Worm (Caenorhabditis elegans) whole organism, L2 larva: Measurements from ENCODE around the gene T04C9.3.

Source experiments
- C34F6.9 ChIP-seq: fragments of 150-350 bp; optimal IDR thresholded peaks from 2 replicates; lab custom pipeline; 2014; ENCODE audit warnings: missing biosample characterization, missing genetic modification characterization
- F13H6.1 ChIP-seq: sonication (generic microtip); optimal IDR thresholded peaks from 2 replicates; lab custom pipeline; 2016; ENCODE audit warnings: missing genetic modification characterization, missing compliant biosample characterization
- R02D3.7 ChIP-seq: fragments of 150-350 bp; optimal IDR thresholded peaks from 2 replicates; lab custom pipeline; 2014; ENCODE audit warnings: missing biosample characterization, missing genetic modification characterization
- Y55F3AM.14 ChIP-seq: fragments of 200-800 bp; sonication (Bioruptor generic); optimal IDR thresholded peaks from 2 replicates; lab custom pipeline; 2018; ENCODE audit warnings: mild to moderate bottlenecking, missing genetic modification characterization, missing compliant biosample characterization
- ZK546.5 ChIP-seq: sonication (generic microtip); optimal IDR thresholded peaks from 2 replicates; lab custom pipeline; 2017; ENCODE audit warnings: missing biosample characterization, missing genetic modification characterization
- alr-1 ChIP-seq: fragments of 150-350 bp; optimal IDR thresholded peaks from 2 replicates; lab custom pipeline; 2014; ENCODE audit warnings: missing biosample characterization, missing genetic modification characterization
- aly-2 ChIP-seq: fragments of 150-350 bp; optimal IDR thresholded peaks from 2 replicates; lab custom pipeline; 2014; ENCODE audit warnings: missing biosample characterization, missing genetic modification characterization
- ama-1 ChIP-seq: fragments of 150-350 bp; optimal IDR thresholded peaks from 2 replicates; lab custom pipeline; 2018; ENCODE audit warnings: inconsistent platforms
- blmp-1 ChIP-seq: sonication (generic microtip); optimal IDR thresholded peaks from 2 replicates; lab custom pipeline; 2017; ENCODE audit warnings: missing genetic modification characterization, mild to moderate bottlenecking, missing compliant biosample characterization, antibody characterized with exemption, moderate library complexity; ENCODE audit not compliant: insufficient read depth
- ceh-16 ChIP-seq: fragments of 150-350 bp; optimal IDR thresholded peaks from 2 replicates; lab custom pipeline; 2014; ENCODE audit warnings: missing biosample characterization, missing genetic modification characterization
- ceh-82 ChIP-seq: fragments of 150-350 bp; optimal IDR thresholded peaks from 2 replicates; lab custom pipeline; 2014; ENCODE audit warnings: missing biosample characterization, missing genetic modification characterization
- crh-2 ChIP-seq: sonication (generic microtip); optimal IDR thresholded peaks from 2 replicates; lab custom pipeline; 2017; ENCODE audit warnings: missing biosample characterization, missing genetic modification characterization
- egl-27 ChIP-seq: sonication (generic microtip); optimal IDR thresholded peaks from 3 replicates; lab custom pipeline; 2017; ENCODE audit warnings: missing biosample characterization, missing genetic modification reagents, missing genetic modification characterization
- elt-1 ChIP-seq: fragments of 150-350 bp; optimal IDR thresholded peaks from 2 replicates; lab custom pipeline; 2014; ENCODE audit warnings: missing biosample characterization, missing genetic modification characterization
- fos-1 ChIP-seq: fragments of 150-350 bp; optimal IDR thresholded peaks from 2 replicates; lab custom pipeline; 2014; ENCODE audit warnings: missing biosample characterization, missing genetic modification characterization
- gmeb-1 ChIP-seq: fragments of 150-350 bp; optimal IDR thresholded peaks from 2 replicates; lab custom pipeline; 2014; ENCODE audit warnings: missing biosample characterization, missing genetic modification characterization
- lin-11 ChIP-seq: fragments of 150-350 bp; sonication (generic microtip); optimal IDR thresholded peaks from 2 replicates; lab custom pipeline; 2014; ENCODE audit warnings: missing biosample characterization, missing genetic modification characterization, inconsistent platforms, mixed read lengths
- lin-13 ChIP-seq: fragments of 150-350 bp; optimal IDR thresholded peaks from 2 replicates; lab custom pipeline; 2014; ENCODE audit warnings: missing biosample characterization, missing genetic modification reagents, missing genetic modification characterization
- lin-39 ChIP-seq: fragments of 150-350 bp; optimal IDR thresholded peaks from 2 replicates; lab custom pipeline; 2014; ENCODE audit warnings: missing biosample characterization, missing genetic modification reagents, missing genetic modification characterization
- lsy-2 ChIP-seq, 2 experiments: fragments of 150-350 bp in 1 of 2; sonication (generic microtip) in 1 of 2; optimal IDR thresholded peaks; 2 replicates each; lab custom pipeline; 2014 to 2017; ENCODE audit warnings: missing biosample characterization in 2 of 2, missing genetic modification characterization in 2 of 2
- mab-5 ChIP-seq: fragments of 150-350 bp; optimal IDR thresholded peaks from 2 replicates; lab custom pipeline; 2014; ENCODE audit warnings: missing biosample characterization, missing genetic modification characterization
- mbf-1 ChIP-seq: sonication (generic microtip); optimal IDR thresholded peaks from 2 replicates; lab custom pipeline; 2017; ENCODE audit warnings: missing biosample characterization, missing genetic modification characterization
- mdl-1 ChIP-seq, 2 experiments: fragments of 150-350 bp in 1 of 2; sonication (generic microtip) in 1 of 2; optimal IDR thresholded peaks; 2 replicates each; lab custom pipeline; 2017; ENCODE audit warnings: missing biosample characterization in 2 of 2, missing genetic modification characterization in 2 of 2
- nhr-11 ChIP-seq: fragments of 150-350 bp; optimal IDR thresholded peaks from 2 replicates; lab custom pipeline; 2014; ENCODE audit warnings: missing biosample characterization, missing genetic modification characterization
- nhr-12 ChIP-seq: fragments of 150-350 bp; optimal IDR thresholded peaks from 2 replicates; lab custom pipeline; 2014; ENCODE audit warnings: missing biosample characterization, missing genetic modification characterization
- nhr-129 ChIP-seq: fragments of 150-350 bp; optimal IDR thresholded peaks from 2 replicates; lab custom pipeline; 2014; ENCODE audit warnings: missing biosample characterization, missing genetic modification characterization
- nhr-21 ChIP-seq: fragments of 150-350 bp; optimal IDR thresholded peaks from 2 replicates; lab custom pipeline; 2014; ENCODE audit warnings: missing biosample characterization, missing genetic modification characterization
- nhr-23 ChIP-seq: fragments of 150-350 bp; optimal IDR thresholded peaks from 2 replicates; lab custom pipeline; 2014; ENCODE audit warnings: missing biosample characterization, missing genetic modification reagents, missing genetic modification characterization
- nhr-25 ChIP-seq: fragments of 150-350 bp; sonication (generic microtip); optimal IDR thresholded peaks from 3 replicates; lab custom pipeline; 2014; ENCODE audit warnings: missing biosample characterization, missing genetic modification characterization
- nhr-6 ChIP-seq: fragments of 150-350 bp; optimal IDR thresholded peaks from 2 replicates; lab custom pipeline; 2014; ENCODE audit warnings: missing biosample characterization, missing genetic modification characterization
- peb-1 ChIP-seq: fragments of 150-350 bp; optimal IDR thresholded peaks from 2 replicates; lab custom pipeline; 2014; ENCODE audit warnings: missing biosample characterization, missing genetic modification characterization
- sem-4 ChIP-seq: fragments of 150-350 bp; optimal IDR thresholded peaks from 2 replicates; lab custom pipeline; 2014; ENCODE audit warnings: missing biosample characterization, missing genetic modification reagents, missing genetic modification characterization
- skn-1 ChIP-seq: sonication (generic microtip); optimal IDR thresholded peaks from 2 replicates; lab custom pipeline; 2017; ENCODE audit warnings: missing biosample characterization, missing genetic modification characterization
- sma-3 ChIP-seq: sonication (generic microtip); optimal IDR thresholded peaks from 2 replicates; lab custom pipeline; 2016; ENCODE audit warnings: missing genetic modification reagents, missing genetic modification characterization, missing compliant biosample characterization
- sma-9 ChIP-seq, 2 experiments: fragments of 150-350 bp in 1 of 2; sonication (generic microtip) in 1 of 2; optimal IDR thresholded peaks; 2 replicates each; lab custom pipeline; 2014 to 2016; ENCODE audit warnings: missing genetic modification characterization in 2 of 2, mild to moderate bottlenecking in 1 of 2, missing biosample characterization in 1 of 2, missing compliant biosample characterization in 1 of 2, missing genetic modification reagents in 1 of 2, moderate library complexity in 1 of 2
- unc-55 ChIP-seq: fragments of 150-350 bp; sonication (generic microtip); optimal IDR thresholded peaks from 3 replicates; lab custom pipeline; 2014; ENCODE audit warnings: missing biosample characterization, missing genetic modification reagents, missing genetic modification characterization
- ztf-4 ChIP-seq: fragments of 150-350 bp; optimal IDR thresholded peaks from 2 replicates; lab custom pipeline; 2014; ENCODE audit warnings: missing biosample characterization, missing genetic modification characterization

The T04C9.3 gene

DNA sequence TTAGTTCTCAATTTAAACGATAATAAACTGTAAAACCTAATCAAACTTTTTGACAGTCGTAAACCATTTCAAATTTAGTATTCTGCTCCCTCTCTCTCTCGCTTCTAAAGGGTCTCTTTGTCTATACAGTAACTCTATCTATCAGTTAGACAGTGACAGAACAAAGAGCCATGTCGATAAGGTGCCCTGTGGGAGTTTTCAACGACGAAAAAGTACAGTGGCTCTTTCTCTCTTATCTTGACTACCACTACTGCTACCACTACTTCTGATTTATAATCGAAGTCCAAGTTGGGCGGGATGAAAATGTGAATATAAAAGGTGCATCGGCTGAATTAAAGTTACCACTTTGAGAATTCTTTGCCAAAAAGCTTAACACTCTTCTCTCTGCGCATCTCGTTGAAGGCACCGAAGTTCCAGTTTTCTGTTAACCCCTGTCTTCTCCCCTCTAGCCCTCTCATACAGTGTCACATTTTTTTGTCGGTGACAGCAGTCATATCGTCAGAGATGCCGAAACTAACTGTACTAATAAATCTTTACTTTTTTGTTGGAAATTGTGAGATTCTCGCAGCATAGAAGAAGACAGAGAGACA is 34.6 kb upstream of the T04C9.3 start:
- TF ChIP-seq ZK546.5 (tag; lab: Kevin White, UChicago) (no peak), F13H6.1 (tag; lab: Kevin White, UChicago) (peak; percentile 15)

DNA sequence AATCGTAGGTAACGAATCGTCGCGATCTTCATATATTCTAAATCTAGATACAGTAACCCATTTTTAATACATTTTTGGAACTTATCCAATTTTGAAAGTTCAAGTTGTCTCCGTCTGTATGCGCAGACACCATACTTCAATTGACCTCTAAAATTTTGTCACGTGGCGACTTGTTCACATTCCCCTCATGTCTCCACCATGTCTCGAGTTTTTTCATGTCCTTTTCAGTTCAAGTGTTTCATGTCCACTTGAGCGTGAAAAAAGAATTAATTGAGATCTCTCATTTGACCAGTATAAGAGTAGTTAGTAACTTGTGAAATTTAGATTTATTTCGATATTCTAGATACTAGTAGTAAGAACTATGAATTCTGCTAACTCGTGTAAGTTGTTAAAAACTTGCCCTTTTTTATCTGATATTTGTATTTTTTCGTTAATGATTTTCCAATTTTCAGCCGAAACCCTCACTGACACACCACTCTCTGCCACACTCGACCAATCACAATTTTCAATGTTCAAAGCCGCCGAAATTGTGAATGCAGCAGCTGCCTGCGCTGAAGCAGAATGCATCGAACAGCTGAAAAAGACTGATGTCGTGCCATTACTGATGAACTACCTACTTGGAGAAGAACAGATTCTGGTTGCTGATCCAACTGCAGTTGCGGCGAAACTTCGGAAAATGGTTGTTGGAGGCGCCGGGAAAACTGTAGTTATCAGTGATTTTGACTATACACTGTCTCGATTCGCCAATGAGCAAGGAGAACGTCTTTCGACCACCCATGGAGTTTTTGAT is 33.7 kb upstream of the T04C9.3 start:
- TF ChIP-seq sma-3 (GFP tag; lab: Kevin White, UChicago) (peak; percentile 69), nhr-129 (tag; lab: Kevin White, UChicago) (peak; percentile 60), crh-2 (peak; percentile 25), mbf-1 (tag; lab: Kevin White, UChicago) (no peak), ceh-16 (tag; lab: Kevin White, UChicago) (no peak), blmp-1 (tag; lab: Kevin White, UChicago) (peak; percentile 18), Y55F3AM.14 (GFP tag; lab: Kevin White, UChicago) (no peak), nhr-6 (tag; lab: Kevin White, UChicago) (peak; percentile 57), fos-1 (tag; lab: Kevin White, UChicago) (peak; percentile 12), lsy-2 (tag; optimal IDR thresholded peaks at IDR 0.05; lab: Kevin White, UChicago) (peak in 1 of 2 experiments; percentile 38), sma-9 (GFP tag; optimal IDR thresholded peaks at IDR 0.05; lab: Kevin White, UChicago) (peak; percentile 77), sma-9 (tag; optimal IDR thresholded peaks at IDR 0.05; lab: Kevin White, UChicago) (no peak), sem-4 (tag; lab: Kevin White, UChicago) (no peak), nhr-21 (tag; lab: Kevin White, UChicago) (no peak), nhr-25 (tag; lab: Kevin White, UChicago) (peak; percentile 83), skn-1 (tag; lab: Kevin White, UChicago) (no peak), egl-27 (tag; lab: Kevin White, UChicago) (no peak), mdl-1 (tag; optimal IDR thresholded peaks at IDR 0.05; lab: Kevin White, UChicago) (peak; percentile 12 to 43)

- TF ChIP-seq blmp-1 (tag; lab: Kevin White, UChicago), result peak; percentile 16
- TF ChIP-seq peb-1 (tag; lab: Kevin White, UChicago), result no peak
- TF ChIP-seq gmeb-1 (tag; lab: Kevin White, UChicago), result no peak
- peak; percentile 70 for TF ChIP-seq ztf-4 (tag; lab: Kevin White, UChicago)
- TF ChIP-seq nhr-23 (tag; lab: Kevin White, UChicago), result no peak
- no peak for TF ChIP-seq skn-1 (tag; lab: Kevin White, UChicago)
- TF ChIP-seq nhr-25 (tag; lab: Kevin White, UChicago), result peak; percentile 68
- TF ChIP-seq ama-1 (lab: Kevin White, UChicago), result no peak
- TF ChIP-seq mdl-1 (tag; optimal IDR thresholded peaks at IDR 0.05; lab: Kevin White, UChicago), result no peak
These were observed 32.2 kb upstream of the T04C9.3 start for ce11 chrIII:5953041-5953912.

- TF ChIP-seq peb-1 (tag; lab: Kevin White, UChicago) (no peak), crh-2 (no peak), ceh-82 (tag; lab: Kevin White, UChicago) (no peak), Y55F3AM.14 (GFP tag; lab: Kevin White, UChicago) (no peak), C34F6.9 (no peak)
These were observed 31.5 kb upstream of the T04C9.3 start for ce11 chrIII:5953913-5954290.

DNA sequence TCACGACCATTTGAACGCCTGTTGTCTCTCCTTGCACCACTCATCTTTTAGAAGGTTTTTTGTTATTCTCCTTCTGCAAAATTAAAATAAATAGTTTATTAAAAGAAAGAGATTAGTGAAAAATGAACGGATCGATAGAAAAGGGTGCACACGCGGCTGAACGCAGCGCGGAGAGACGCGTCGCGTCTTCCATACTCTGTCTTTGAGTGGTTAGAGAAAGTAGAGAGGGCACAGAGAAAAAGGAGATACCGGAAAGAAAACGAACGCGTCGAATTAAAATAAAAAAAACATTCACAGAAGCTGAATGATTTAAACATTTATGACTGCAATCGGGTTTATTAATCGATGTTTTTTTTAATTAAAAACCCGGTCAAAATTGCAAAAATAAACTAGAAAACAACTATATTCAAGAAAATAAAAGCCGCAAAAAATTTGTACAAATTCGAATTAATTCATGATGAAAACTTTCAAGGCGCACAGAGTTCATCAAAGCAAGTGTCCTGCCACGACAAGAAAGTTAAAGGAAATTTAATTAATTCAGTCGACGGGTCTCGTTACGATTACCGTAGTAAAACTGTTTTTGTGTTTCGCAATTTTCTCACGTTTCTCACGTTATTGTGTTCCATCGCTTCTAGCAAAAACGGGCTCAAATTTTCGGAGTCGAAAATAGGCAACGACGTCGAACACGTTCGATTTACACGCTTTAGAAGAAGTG is 27.1 kb upstream of the T04C9.3 start, which contains the start of the genes nono-1 and nop-1:
nono-1 (minus strand) TSS at position 75 of the 715 bp plus-strand sequence.
nop-1 (plus strand) TSS at position 551 of the 715 bp plus-strand sequence.
- TF ChIP-seq lin-11 (tag; lab: Kevin White, UChicago), result no peak
- no peak for TF ChIP-seq nhr-23 (tag; lab: Kevin White, UChicago)
- TF ChIP-seq R02D3.7 (tag; lab: Kevin White, UChicago), result no peak
- TF ChIP-seq mab-5 (tag; lab: Kevin White, UChicago), result no peak
- TF ChIP-seq unc-55 (GFP tag; lab: Kevin White, UChicago), result peak; percentile 59
- TF ChIP-seq nhr-6 (tag; lab: Kevin White, UChicago), result no peak
- peak in 1 of 2 experiments; percentile 37 for TF ChIP-seq lsy-2 (tag; optimal IDR thresholded peaks at IDR 0.05; lab: Kevin White, UChicago)
- TF ChIP-seq ama-1 (lab: Kevin White, UChicago), result peak; percentile 10
- TF ChIP-seq ceh-16 (tag; lab: Kevin White, UChicago), result no peak
- no peak for TF ChIP-seq aly-2 (tag; lab: Kevin White, UChicago)
- no peak for TF ChIP-seq crh-2
- peak; percentile 58 for TF ChIP-seq C34F6.9
- TF ChIP-seq lin-13 (GFP tag; lab: Kevin White, UChicago), result peak; percentile 5
- no peak for TF ChIP-seq elt-1
- TF ChIP-seq gmeb-1 (tag; lab: Kevin White, UChicago), result no peak
- TF ChIP-seq nhr-12 (tag; lab: Kevin White, UChicago), result no peak
- no peak for TF ChIP-seq lin-39 (tag; lab: Kevin White, UChicago)
- no peak for TF ChIP-seq nhr-129 (tag; lab: Kevin White, UChicago)
- no peak for TF ChIP-seq mbf-1 (tag; lab: Kevin White, UChicago)
- no peak for TF ChIP-seq alr-1
- TF ChIP-seq nhr-11 (tag; lab: Kevin White, UChicago), result no peak
